Fruit fly (Drosophila melanogaster): ENCODE results near the gene CG8132.

- no peak for TF ChIP-seq CG3919 (GFP tag; optimal IDR thresholded peaks at IDR 0.05)
- no peak for TF ChIP-seq Eip75B (GFP tag; optimal IDR thresholded peaks at IDR 0.05)
- no peak for TF ChIP-seq CG1621 (tag; optimal IDR thresholded peaks at IDR 0.05)
- TF ChIP-seq fd59A (GFP tag; optimal IDR thresholded peaks at IDR 0.05), result no peak
Measured at dm6 chr3R:9399074-9399473, 2.2 kb upstream of the CG8132 start.
